Worm (Caenorhabditis elegans): ENCODE data around the gene gstk-2.

gstk-2 gene

ce11 chrIV:7230198-7230597 is 11.9 kb downstream of the gstk-2 start, which contains the start of gene cap-1 (continued):
- TF ChIP-seq nhr-129 (tag; optimal IDR thresholded peaks at IDR 0.05): peak; percentile 75

ce11 chrIV:7228208-7228607 is 13.9 kb downstream of the gstk-2 start, which contains the start of gene D2024.5:
TSS of gene D2024.5 (minus strand) at chrIV:7228308.
- TF ChIP-seq nhr-23 (tag; optimal IDR thresholded peaks at IDR 0.05) (no peak), ztf-4 (tag; optimal IDR thresholded peaks at IDR 0.05) (no peak), nhr-11 (tag; optimal IDR thresholded peaks at IDR 0.05) (no peak), crh-2 (tag; optimal IDR thresholded peaks at IDR 0.05) (no peak), mbf-1 (tag; optimal IDR thresholded peaks at IDR 0.05) (no peak)

- TF ChIP-seq ztf-11 (tag; optimal IDR thresholded peaks at IDR 0.05) (no peak), mab-5 (tag; optimal IDR thresholded peaks at IDR 0.05) (no peak), nhr-237 (tag; optimal IDR thresholded peaks at IDR 0.05) (no peak), lsy-2 (tag; optimal IDR thresholded peaks at IDR 0.05) (no peak), dmd-4 (tag; optimal IDR thresholded peaks at IDR 0.05) (no peak)
Measured at ce11 chrIV:7227072-7227471, 15.0 kb downstream of the gstk-2 start, which contains the start of gene R13A1.10. TSS of gene R13A1.10 (minus strand) at chrIV:7227172.

DNA sequence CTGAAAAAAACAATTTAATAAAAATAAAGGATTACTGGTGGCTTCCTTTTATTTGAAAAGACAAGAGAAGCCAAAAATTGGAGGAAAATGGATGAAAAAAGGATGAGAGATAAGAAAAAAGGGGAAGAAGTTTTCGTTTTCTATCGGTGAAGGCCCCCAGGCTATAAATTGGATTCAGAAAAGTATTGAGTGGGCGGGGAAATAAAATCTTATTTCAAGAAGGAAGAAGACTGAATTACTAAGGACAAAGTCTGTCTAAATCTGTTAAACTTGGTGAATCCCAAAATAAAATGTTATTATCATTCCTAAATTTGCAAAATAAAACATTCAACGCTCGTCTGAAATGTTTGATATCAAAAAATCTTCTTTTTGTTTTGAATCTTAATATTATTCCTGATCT is 20.0 kb downstream of the gstk-2 start:
- TF ChIP-seq nhr-77 (tag; optimal IDR thresholded peaks at IDR 0.05): no peak
- TF ChIP-seq fos-1 (tag; optimal IDR thresholded peaks at IDR 0.05): no peak
- no peak for TF ChIP-seq lin-11 (tag; optimal IDR thresholded peaks at IDR 0.05)
- TF ChIP-seq lin-39 (tag; optimal IDR thresholded peaks at IDR 0.05): no peak
- TF ChIP-seq sma-9 (GFP tag; optimal IDR thresholded peaks at IDR 0.05): no peak
- no peak for TF ChIP-seq sma-9 (tag; optimal IDR thresholded peaks at IDR 0.05)
- TF ChIP-seq lin-13 (GFP tag; optimal IDR thresholded peaks at IDR 0.05): no peak
- no peak for TF ChIP-seq ceh-82 (tag; optimal IDR thresholded peaks at IDR 0.05)
- TF ChIP-seq nhr-10 (tag; optimal IDR thresholded peaks at IDR 0.05): no peak
- no peak for TF ChIP-seq lsy-2 (tag; optimal IDR thresholded peaks at IDR 0.05)
- no peak for TF ChIP-seq egl-27 (tag; optimal IDR thresholded peaks at IDR 0.05)
- TF ChIP-seq crh-2 (tag; optimal IDR thresholded peaks at IDR 0.05): no peak
- no peak for TF ChIP-seq ZK546.5 (tag; optimal IDR thresholded peaks at IDR 0.05)
- no peak for TF ChIP-seq elt-3 (tag; optimal IDR thresholded peaks at IDR 0.05)

- TF ChIP-seq peb-1 (tag; optimal IDR thresholded peaks at IDR 0.05) (no peak), ztf-4 (tag; optimal IDR thresholded peaks at IDR 0.05) (no peak), ama-1 (optimal IDR thresholded peaks at IDR 0.05) (no peak), R02D3.7 (tag; optimal IDR thresholded peaks at IDR 0.05) (no peak), nhr-23 (tag; optimal IDR thresholded peaks at IDR 0.05) (no peak), ztf-11 (tag; optimal IDR thresholded peaks at IDR 0.05) (no peak), gmeb-1 (tag; optimal IDR thresholded peaks at IDR 0.05) (no peak), sma-3 (GFP tag; optimal IDR thresholded peaks at IDR 0.05) (no peak), ceh-16 (tag; optimal IDR thresholded peaks at IDR 0.05) (no peak), lsy-2 (tag; optimal IDR thresholded peaks at IDR 0.05) (no peak), nhr-11 (tag; optimal IDR thresholded peaks at IDR 0.05) (no peak), ceh-82 (tag; optimal IDR thresholded peaks at IDR 0.05) (no peak), nhr-21 (tag; optimal IDR thresholded peaks at IDR 0.05) (no peak)
Measured at ce11 chrIV:7219398-7220087, 22.5 kb downstream of the gstk-2 start, which contains the start of the genes glb-23 and R13A1.1. TSS of gene glb-23 (minus strand) at chrIV:7219498. TSS of gene R13A1.1 (plus strand) at chrIV:7220037.

DNA sequence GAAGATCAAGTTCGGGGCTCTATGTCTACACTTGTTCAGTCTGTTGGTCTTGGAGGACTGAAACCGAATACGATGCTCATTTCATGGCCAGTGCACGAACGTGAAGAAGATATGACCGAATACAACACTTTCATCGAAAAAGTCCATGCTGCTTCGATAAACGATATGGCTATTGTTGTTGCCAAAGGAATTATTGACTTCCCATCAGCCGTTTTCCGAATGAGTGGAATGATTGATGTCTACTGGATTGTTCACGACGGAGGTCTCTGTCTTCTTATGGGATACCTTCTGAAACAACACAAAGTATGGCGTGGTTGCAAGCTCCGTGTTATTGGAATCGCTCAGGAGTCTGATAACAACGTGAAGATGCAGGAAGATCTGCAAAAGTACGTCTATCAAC is 25.9 kb downstream of the gstk-2 start:
- TF ChIP-seq nhr-77 (tag; optimal IDR thresholded peaks at IDR 0.05): no peak
- TF ChIP-seq peb-1 (tag; optimal IDR thresholded peaks at IDR 0.05): no peak

DNA sequence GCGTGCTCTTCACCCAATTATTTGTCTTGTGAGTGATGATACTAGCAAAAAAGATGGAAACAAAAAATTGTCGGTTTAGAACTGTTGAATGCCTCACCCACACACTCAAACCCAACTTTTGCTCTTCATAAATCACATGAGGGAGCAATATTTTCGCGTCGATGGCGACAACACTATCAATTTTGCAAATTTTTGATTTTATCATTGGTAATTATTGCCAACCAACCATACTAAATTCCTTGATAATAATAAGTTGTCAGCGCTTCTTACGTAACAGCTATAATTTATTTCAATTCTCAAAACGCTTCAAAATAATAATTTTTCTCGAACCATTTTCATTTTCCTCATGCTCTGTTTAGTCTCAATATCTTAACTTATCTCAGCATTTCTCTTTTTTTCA is 29.3 kb downstream of the gstk-2 start:
- TF ChIP-seq fos-1 (tag; optimal IDR thresholded peaks at IDR 0.05): peak; percentile 44
- no peak for TF ChIP-seq lsy-2 (tag; optimal IDR thresholded peaks at IDR 0.05)
- TF ChIP-seq gmeb-1 (tag; optimal IDR thresholded peaks at IDR 0.05): no peak
